Worm (Caenorhabditis elegans) whole organism, L3 larva: ENCODE data around the gene Y43C5A.4.

Source experiments
- R02D3.7 ChIP-seq: fragments of 150-350 bp; optimal IDR thresholded peaks from 2 replicates; lab custom pipeline; 2014; ENCODE audit warnings: missing biosample characterization, missing genetic modification characterization
- ZK546.5 ChIP-seq: sonication (generic microtip); optimal IDR thresholded peaks from 2 replicates; lab custom pipeline; 2017; ENCODE audit warnings: missing biosample characterization, missing genetic modification characterization
- aly-2 ChIP-seq: fragments of 150-350 bp; optimal IDR thresholded peaks from 2 replicates; lab custom pipeline; 2014; ENCODE audit warnings: missing biosample characterization, missing genetic modification characterization
- ama-1 ChIP-seq: fragments of 150-350 bp; optimal IDR thresholded peaks from 2 replicates; lab custom pipeline; 2018
- ceh-16 ChIP-seq: sonication (generic microtip); optimal IDR thresholded peaks from 2 replicates; lab custom pipeline; 2017; ENCODE audit warnings: missing biosample characterization, missing genetic modification characterization
- ceh-28 ChIP-seq: fragments of 150-350 bp; optimal IDR thresholded peaks from 2 replicates; lab custom pipeline; 2014; ENCODE audit warnings: missing biosample characterization, missing genetic modification reagents, missing genetic modification characterization
- ceh-82 ChIP-seq: fragments of 150-350 bp; optimal IDR thresholded peaks from 2 replicates; lab custom pipeline; 2014; ENCODE audit warnings: missing biosample characterization, missing genetic modification characterization
- ceh-9 ChIP-seq: sonication (generic microtip); optimal IDR thresholded peaks from 2 replicates; lab custom pipeline; 2018; ENCODE audit warnings: missing biosample characterization, missing genetic modification characterization
- daf-12 ChIP-seq: fragments of 150-350 bp; optimal IDR thresholded peaks from 2 replicates; lab custom pipeline; 2014; ENCODE audit warnings: missing biosample characterization, missing genetic modification reagents, missing genetic modification characterization
- egl-27 ChIP-seq: sonication (generic microtip); optimal IDR thresholded peaks from 4 replicates; lab custom pipeline; 2017; ENCODE audit warnings: missing biosample characterization, missing genetic modification reagents, missing genetic modification characterization
- egl-5 ChIP-seq: fragments of 150-350 bp; optimal IDR thresholded peaks from 2 replicates; lab custom pipeline; 2017; ENCODE audit warnings: missing biosample characterization, missing genetic modification reagents, missing genetic modification characterization, inconsistent platforms
- elt-1 ChIP-seq: fragments of 150-350 bp; optimal IDR thresholded peaks from 2 replicates; lab custom pipeline; 2014; ENCODE audit warnings: missing biosample characterization, missing genetic modification characterization
- elt-2 ChIP-seq: sonication (generic microtip); optimal IDR thresholded peaks from 2 replicates; lab custom pipeline; 2016; ENCODE audit warnings: missing genetic modification reagents, mild to moderate bottlenecking, missing genetic modification characterization, missing compliant biosample characterization
- elt-3 ChIP-seq, 3 experiments: fragments of 150-350 bp in 1 of 3; sonication (generic microtip) in 2 of 3; optimal IDR thresholded peaks; 2 replicates in 2 of 3; 4 replicates in 1 of 3; lab custom pipeline; 2014 to 2017; ENCODE audit warnings: missing biosample characterization in 3 of 3, missing genetic modification characterization in 3 of 3
- eor-1 ChIP-seq, 2 experiments: fragments of 150-350 bp; optimal IDR thresholded peaks; 2 replicates each; lab custom pipeline; 2014 to 2018; ENCODE audit warnings: missing biosample characterization in 2 of 2, missing genetic modification characterization in 2 of 2
- fkh-10 ChIP-seq: sonication (generic microtip); optimal IDR thresholded peaks from 2 replicates; lab custom pipeline; 2017; ENCODE audit warnings: missing biosample characterization, missing genetic modification reagents, missing genetic modification characterization
- fkh-2 ChIP-seq: fragments of 150-350 bp; optimal IDR thresholded peaks from 2 replicates; lab custom pipeline; 2014; ENCODE audit warnings: missing biosample characterization, missing genetic modification reagents, missing genetic modification characterization
- fos-1 ChIP-seq: fragments of 150-350 bp; optimal IDR thresholded peaks from 2 replicates; lab custom pipeline; 2014; ENCODE audit warnings: missing biosample characterization, missing genetic modification characterization
- hmg-11 ChIP-seq: sonication (generic microtip); optimal IDR thresholded peaks from 2 replicates; lab custom pipeline; 2016; ENCODE audit warnings: missing genetic modification characterization, missing compliant biosample characterization
- jun-1 ChIP-seq: fragments of 150-350 bp; optimal IDR thresholded peaks from 2 replicates; lab custom pipeline; 2014; ENCODE audit warnings: missing biosample characterization, missing genetic modification reagents, missing genetic modification characterization
- lin-15B ChIP-seq: fragments of 150-350 bp; optimal IDR thresholded peaks from 2 replicates; lab custom pipeline; 2014; ENCODE audit warnings: missing biosample characterization, missing genetic modification characterization
- lin-39 ChIP-seq: fragments of 150-350 bp; optimal IDR thresholded peaks from 2 replicates; lab custom pipeline; 2018; ENCODE audit warnings: missing biosample characterization, missing genetic modification reagents, missing genetic modification characterization
- lsy-12 ChIP-seq: sonication (generic microtip); optimal IDR thresholded peaks from 2 replicates; lab custom pipeline; 2016; ENCODE audit warnings: mild to moderate bottlenecking, missing genetic modification characterization, missing compliant biosample characterization
- mdl-1 ChIP-seq: fragments of 150-350 bp; optimal IDR thresholded peaks from 2 replicates; lab custom pipeline; 2014; ENCODE audit warnings: missing biosample characterization, missing genetic modification characterization
- mml-1 ChIP-seq: fragments of 150-350 bp; sonication (generic microtip); optimal IDR thresholded peaks from 3 replicates; lab custom pipeline; 2014; ENCODE audit warnings: missing biosample characterization, missing genetic modification characterization
- nfya-1 ChIP-seq: sonication (generic microtip); optimal IDR thresholded peaks from 2 replicates; lab custom pipeline; 2017; ENCODE audit warnings: missing genetic modification characterization, mild to moderate bottlenecking, missing compliant biosample characterization, antibody characterized with exemption, moderate library complexity; ENCODE audit not compliant: insufficient read depth
- nhr-11 ChIP-seq: fragments of 150-350 bp; optimal IDR thresholded peaks from 2 replicates; lab custom pipeline; 2014; ENCODE audit warnings: missing biosample characterization, missing genetic modification characterization
- nhr-12 ChIP-seq: fragments of 150-350 bp; optimal IDR thresholded peaks from 2 replicates; lab custom pipeline; 2014; ENCODE audit warnings: missing biosample characterization, missing genetic modification characterization
- nhr-23 ChIP-seq: fragments of 150-350 bp; optimal IDR thresholded peaks from 2 replicates; lab custom pipeline; 2014; ENCODE audit warnings: missing biosample characterization, missing genetic modification reagents, missing genetic modification characterization
- nhr-237 ChIP-seq: fragments of 150-350 bp; optimal IDR thresholded peaks from 2 replicates; lab custom pipeline; 2014; ENCODE audit warnings: missing biosample characterization, missing genetic modification characterization
- nhr-25 ChIP-seq: sonication (generic microtip); optimal IDR thresholded peaks from 2 replicates; lab custom pipeline; 2017; ENCODE audit warnings: missing biosample characterization, missing genetic modification characterization
- nhr-28 ChIP-seq: fragments of 150-350 bp; optimal IDR thresholded peaks from 2 replicates; lab custom pipeline; 2014; ENCODE audit warnings: missing biosample characterization, missing genetic modification characterization
- nhr-43 ChIP-seq: sonication (generic microtip); optimal IDR thresholded peaks from 2 replicates; lab custom pipeline; 2016; ENCODE audit warnings: mild to moderate bottlenecking, missing genetic modification characterization, missing compliant biosample characterization; ENCODE audit not compliant: poor library complexity, severe bottlenecking
- nhr-67 ChIP-seq: fragments of 150-350 bp; optimal IDR thresholded peaks from 2 replicates; lab custom pipeline; 2014; ENCODE audit warnings: missing biosample characterization, missing genetic modification characterization
- nhr-76 ChIP-seq: fragments of 150-350 bp; sonication (generic microtip); optimal IDR thresholded peaks from 5 replicates; lab custom pipeline; 2014; ENCODE audit warnings: missing biosample characterization, missing genetic modification characterization
- nhr-77 ChIP-seq: fragments of 150-350 bp; optimal IDR thresholded peaks from 2 replicates; lab custom pipeline; 2014; ENCODE audit warnings: missing biosample characterization, missing genetic modification characterization
- pha-4 ChIP-seq: fragments of 150-350 bp; optimal IDR thresholded peaks from 2 replicates; lab custom pipeline; 2014; ENCODE audit warnings: missing biosample characterization, missing genetic modification reagents, missing genetic modification characterization
- pqm-1 ChIP-seq: fragments of 150-350 bp; optimal IDR thresholded peaks from 2 replicates; lab custom pipeline; 2017; ENCODE audit warnings: missing biosample characterization, missing genetic modification characterization, inconsistent platforms
- sea-2 ChIP-seq: fragments of 150-350 bp; sonication (generic microtip); optimal IDR thresholded peaks from 4 replicates; lab custom pipeline; 2014; ENCODE audit warnings: missing biosample characterization, missing genetic modification reagents, missing genetic modification characterization
- skn-1 ChIP-seq: fragments of 150-350 bp; optimal IDR thresholded peaks from 2 replicates; lab custom pipeline; 2014; ENCODE audit warnings: missing biosample characterization, missing genetic modification characterization
- snpc-4 ChIP-seq: fragments of 150-350 bp; optimal IDR thresholded peaks from 2 replicates; lab custom pipeline; 2014; ENCODE audit warnings: missing biosample characterization, missing genetic modification characterization
- tbx-2 ChIP-seq: sonication (generic microtip); optimal IDR thresholded peaks from 2 replicates; lab custom pipeline; 2016; ENCODE audit warnings: mild to moderate bottlenecking, missing genetic modification characterization, missing compliant biosample characterization
- unc-39 ChIP-seq: sonication (generic microtip); optimal IDR thresholded peaks from 4 replicates; lab custom pipeline; 2017; ENCODE audit warnings: missing biosample characterization, missing genetic modification characterization
- unc-62 ChIP-seq: fragments of 150-350 bp; sonication (generic microtip); optimal IDR thresholded peaks from 4 replicates; lab custom pipeline; 2014; ENCODE audit warnings: missing biosample characterization, missing genetic modification reagents, missing genetic modification characterization
- zag-1 ChIP-seq: fragments of 150-350 bp; optimal IDR thresholded peaks from 2 replicates; lab custom pipeline; 2014; ENCODE audit warnings: missing biosample characterization, missing genetic modification characterization
- ztf-11 ChIP-seq: fragments of 150-350 bp; optimal IDR thresholded peaks from 2 replicates; lab custom pipeline; 2014; ENCODE audit warnings: missing biosample characterization, missing genetic modification characterization
- ztf-4 ChIP-seq: fragments of 150-350 bp; optimal IDR thresholded peaks from 2 replicates; lab custom pipeline; 2014; ENCODE audit warnings: missing biosample characterization, missing genetic modification characterization

Gene Y43C5A.4

ce11 chrIV:10252350-10252792 lies 25.4 kb upstream of the Y43C5A.4 start:
- TF ChIP-seq nhr-237, result no peak
- no peak for TF ChIP-seq ceh-82
- no peak for TF ChIP-seq ZK546.5
- TF ChIP-seq unc-62 (GFP tag; lab: Kevin White, UChicago), result peak; percentile 55
- TF ChIP-seq elt-3 (tag; optimal IDR thresholded peaks at IDR 0.05; lab: Kevin White, UChicago), result no peak
- TF ChIP-seq nhr-23, result peak; percentile 52
- TF ChIP-seq fkh-2 (tag; lab: Kevin White, UChicago), result peak; percentile 12
- peak; percentile 93 for TF ChIP-seq fkh-10
- no peak for TF ChIP-seq ceh-9 (tag; lab: Kevin White, UChicago)
- TF ChIP-seq unc-39 (tag; lab: Kevin White, UChicago), result no peak
- TF ChIP-seq nhr-28 (tag; lab: Kevin White, UChicago), result no peak
- TF ChIP-seq zag-1 (tag; lab: Kevin White, UChicago), result no peak
- TF ChIP-seq mml-1 (tag; lab: Kevin White, UChicago), result no peak
- TF ChIP-seq nfya-1 (tag; lab: Kevin White, UChicago), result peak; percentile 86
- peak; percentile 25 for TF ChIP-seq nhr-43 (tag; lab: Kevin White, UChicago)
- TF ChIP-seq aly-2, result no peak
- no peak for TF ChIP-seq eor-1 (tag; optimal IDR thresholded peaks at IDR 0.05; lab: Kevin White, UChicago)
- peak; percentile 75 for TF ChIP-seq elt-1 (tag; lab: Kevin White, UChicago)
- peak; percentile 64 for TF ChIP-seq lin-39 (tag; lab: Kevin White, UChicago)
- TF ChIP-seq nhr-76 (tag; lab: Kevin White, UChicago), result no peak
- TF ChIP-seq daf-12 (tag; lab: Kevin White, UChicago), result no peak
- peak; percentile 87 for TF ChIP-seq skn-1 (tag; lab: Kevin White, UChicago)
- TF ChIP-seq nhr-67 (tag; lab: Kevin White, UChicago), result no peak
- no peak for TF ChIP-seq nhr-77 (tag; lab: Kevin White, UChicago)
- peak; percentile 57 for TF ChIP-seq lin-15B (tag; lab: Kevin White, UChicago)
- TF ChIP-seq egl-5 (tag; lab: Kevin White, UChicago), result peak; percentile 46
- TF ChIP-seq ztf-11 (tag; lab: Kevin White, UChicago), result no peak
- no peak for TF ChIP-seq sea-2 (GFP tag; lab: Kevin White, UChicago)
- peak; percentile 93 for TF ChIP-seq elt-2 (tag; lab: Kevin White, UChicago)
- peak; percentile 93 for TF ChIP-seq pha-4
- peak; percentile 92 for TF ChIP-seq pqm-1 (tag; lab: Kevin White, UChicago)
- peak; percentile 38 for TF ChIP-seq ztf-4
- peak; percentile 70 for TF ChIP-seq lsy-12 (tag; lab: Kevin White, UChicago)
- TF ChIP-seq R02D3.7 (tag; lab: Kevin White, UChicago), result peak; percentile 39
- TF ChIP-seq ceh-28, result peak; percentile 74
- TF ChIP-seq tbx-2 (tag; lab: Kevin White, UChicago), result peak; percentile 67
- no peak for TF ChIP-seq nhr-12 (tag; lab: Kevin White, UChicago)
- TF ChIP-seq mdl-1 (tag; lab: Kevin White, UChicago), result peak; percentile 94
- TF ChIP-seq hmg-11 (tag; lab: Kevin White, UChicago), result peak; percentile 81
- TF ChIP-seq snpc-4, result peak; percentile 82
- TF ChIP-seq ceh-16 (tag; lab: Kevin White, UChicago), result no peak
- peak; percentile 2 for TF ChIP-seq fos-1 (tag; lab: Kevin White, UChicago)
- peak; percentile 97 for TF ChIP-seq jun-1 (tag; lab: Kevin White, UChicago)
- TF ChIP-seq egl-27 (tag; lab: Kevin White, UChicago), result no peak
- no peak for TF ChIP-seq ama-1 (lab: Kevin White, UChicago)
- TF ChIP-seq nhr-25 (tag; lab: Kevin White, UChicago), result peak; percentile 43
- TF ChIP-seq nhr-11, result peak; percentile 75
